Worm (Caenorhabditis elegans): ENCODE measurements around the gene aakg-4.

DNA sequence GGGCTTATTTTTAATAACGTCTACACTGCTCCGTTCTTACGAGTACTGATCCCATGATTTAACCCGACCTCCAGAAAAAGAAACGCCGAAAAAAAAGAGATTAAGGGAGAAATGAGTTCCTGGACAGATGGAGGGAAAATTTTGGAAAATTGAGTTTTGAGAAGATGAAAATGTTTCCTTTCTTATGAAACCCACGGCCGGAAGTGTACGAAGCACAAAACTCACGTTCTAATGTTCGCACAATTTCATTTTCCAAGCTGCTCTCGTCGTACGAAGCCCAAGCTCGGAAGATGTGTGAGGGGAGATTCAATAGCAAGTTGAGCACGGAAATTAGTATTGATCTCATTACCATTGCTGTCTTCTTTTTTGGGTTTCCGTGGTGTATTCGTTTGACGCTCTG lies 47.7 kb downstream of the aakg-4 start:
- TF ChIP-seq snpc-4 (tag; optimal IDR thresholded peaks at IDR 0.05) (no peak), ama-1 (optimal IDR thresholded peaks at IDR 0.05) (no peak), unc-62 (GFP tag; optimal IDR thresholded peaks at IDR 0.05) (no peak), pqm-1 (tag; optimal IDR thresholded peaks at IDR 0.05) (no peak), nhr-28 (tag; optimal IDR thresholded peaks at IDR 0.05) (no peak), R02D3.7 (tag; optimal IDR thresholded peaks at IDR 0.05) (no peak), elt-2 (tag; optimal IDR thresholded peaks at IDR 0.05) (no peak), nhr-77 (tag; optimal IDR thresholded peaks at IDR 0.05) (no peak), ceh-16 (tag; optimal IDR thresholded peaks at IDR 0.05) (no peak), nhr-25 (tag; optimal IDR thresholded peaks at IDR 0.05) (no peak), nhr-237 (tag; optimal IDR thresholded peaks at IDR 0.05) (no peak), ceh-82 (tag; optimal IDR thresholded peaks at IDR 0.05) (no peak), ztf-4 (tag; optimal IDR thresholded peaks at IDR 0.05) (no peak)
